Fruit fly (Drosophila melanogaster) whole organism, embryonic: ENCODE results near the gene CG15890.

Source experiments
- Ada2b ChIP-seq: fragments of 200-800 bp; sonication (Bioruptor generic); IDR thresholded peaks from 2 replicates; pipeline ENCODE4 v1.3.6; 2022; ENCODE audit warnings: missing biosample characterization, missing genetic modification characterization
- CG10147 ChIP-seq: fragments of 200-800 bp; sonication (Bioruptor generic); optimal IDR thresholded peaks from 2 replicates; lab custom pipeline; 2019; ENCODE audit warnings: missing biosample characterization, mild to moderate bottlenecking, missing genetic modification characterization, moderate library complexity
- CG10543 ChIP-seq: fragments of 200-800 bp; sonication (Bioruptor generic); optimal IDR thresholded peaks from 3 replicates; lab custom pipeline; 2017; ENCODE audit warnings: missing biosample characterization, mild to moderate bottlenecking, missing genetic modification characterization, moderate library complexity
- CG11398 ChIP-seq: fragments of 200-800 bp; sonication (Bioruptor generic); optimal IDR thresholded peaks from 2 replicates; lab custom pipeline; 2016; ENCODE audit warnings: missing biosample characterization, missing genetic modification characterization
- CG12071 ChIP-seq: fragments of 200-800 bp; sonication (Bioruptor generic); optimal IDR thresholded peaks from 3 replicates; lab custom pipeline; 2018; ENCODE audit warnings: missing biosample characterization, mild to moderate bottlenecking, missing genetic modification characterization
- CG12391 ChIP-seq: fragments of 200-800 bp; sonication (Bioruptor generic); optimal IDR thresholded peaks from 3 replicates; lab custom pipeline; 2018; ENCODE audit warnings: missing biosample characterization, mild to moderate bottlenecking, missing genetic modification characterization, moderate library complexity
- CG12659 ChIP-seq: fragments of 200-800 bp; sonication (Bioruptor generic); optimal IDR thresholded peaks from 3 replicates; lab custom pipeline; 2017; ENCODE audit warnings: mild to moderate bottlenecking, missing biosample characterization, missing genetic modification reagents, missing genetic modification characterization
- CG12942 ChIP-seq: fragments of 200-800 bp; sonication (Bioruptor generic); optimal IDR thresholded peaks from 3 replicates; lab custom pipeline; 2016; ENCODE audit warnings: missing biosample characterization, missing genetic modification characterization
- CG13123 ChIP-seq: fragments of 200-800 bp; sonication (Bioruptor generic); optimal IDR thresholded peaks from 2 replicates; lab custom pipeline; 2016; ENCODE audit warnings: missing biosample characterization, missing genetic modification characterization
- CG15011 ChIP-seq: fragments of 200-800 bp; sonication (Bioruptor generic); optimal IDR thresholded peaks from 3 replicates; lab custom pipeline; 2018; ENCODE audit warnings: missing biosample characterization, mild to moderate bottlenecking, missing genetic modification characterization
- CG17361 ChIP-seq: fragments of 200-800 bp; sonication (Bioruptor generic); IDR thresholded peaks from 3 replicates; pipeline ENCODE4 v1.3.6; 2022; ENCODE audit warnings: missing biosample characterization, missing genetic modification characterization
- CG17568 ChIP-seq: fragments of 200-800 bp; sonication (Bioruptor generic); optimal IDR thresholded peaks from 2 replicates; lab custom pipeline; 2018; ENCODE audit warnings: missing biosample characterization, mild to moderate bottlenecking, missing genetic modification characterization, moderate library complexity
- CG17612 ChIP-seq: fragments of 200-800 bp; sonication (Bioruptor generic); IDR thresholded peaks from 2 replicates; pipeline ENCODE4 v1.3.6; 2022; ENCODE audit warnings: missing biosample characterization, missing genetic modification characterization
- CG2875 ChIP-seq: fragments of 200-800 bp; sonication (Bioruptor generic); optimal IDR thresholded peaks from 2 replicates; lab custom pipeline; 2017; ENCODE audit warnings: missing biosample characterization, mild to moderate bottlenecking, missing genetic modification characterization, missing genetic modification reagents
- CG34224 ChIP-seq: fragments of 200-800 bp; sonication (Bioruptor generic); IDR thresholded peaks from 3 replicates; pipeline ENCODE4 v1.3.6; 2022; ENCODE audit warnings: missing biosample characterization, missing genetic modification characterization; ENCODE audit not compliant: partially characterized antibody
- CG43689 ChIP-seq: fragments of 200-800 bp; sonication (Bioruptor generic); IDR thresholded peaks from 2 replicates; pipeline ENCODE4 v1.3.6; 2022; ENCODE audit warnings: missing biosample characterization, missing genetic modification characterization
- CG5953 ChIP-seq: fragments of 200-800 bp; sonication (Bioruptor generic); IDR thresholded peaks from 2 replicates; pipeline ENCODE4 v1.3.6; 2022; ENCODE audit warnings: missing biosample characterization, missing genetic modification characterization
- CG6175 ChIP-seq: fragments of 200-800 bp; sonication (Bioruptor generic); IDR thresholded peaks from 3 replicates; pipeline ENCODE4 v1.3.6; 2022; ENCODE audit warnings: missing biosample characterization, missing genetic modification characterization
- CG7357 ChIP-seq: fragments of 200-800 bp; sonication (Bioruptor generic); IDR thresholded peaks from 3 replicates; pipeline ENCODE4 v1.3.6; 2022; ENCODE audit warnings: missing biosample characterization, missing genetic modification characterization
- CG7839 ChIP-seq: fragments of 200-800 bp; sonication (Bioruptor generic); optimal IDR thresholded peaks from 3 replicates; lab custom pipeline; 2018; ENCODE audit warnings: missing biosample characterization, mild to moderate bottlenecking, missing genetic modification characterization, moderate library complexity
- CG8765 ChIP-seq: fragments of 200-800 bp; sonication (Bioruptor generic); IDR thresholded peaks from 2 replicates; pipeline ENCODE4 v1.3.6; 2022; ENCODE audit warnings: missing biosample characterization, missing genetic modification characterization
- CG9215 ChIP-seq: fragments of 200-800 bp; sonication (Bioruptor generic); IDR thresholded peaks from 2 replicates; pipeline ENCODE4 v1.3.6; 2022; ENCODE audit warnings: missing biosample characterization, missing genetic modification characterization
- CG9609 ChIP-seq: fragments of 200-800 bp; sonication (Bioruptor generic); optimal IDR thresholded peaks from 3 replicates; lab custom pipeline; 2016; ENCODE audit warnings: missing biosample characterization, missing genetic modification characterization
- CHES-1-like ChIP-seq: fragments of 200-800 bp; sonication (Bioruptor generic); optimal IDR thresholded peaks from 2 replicates; lab custom pipeline; 2016; ENCODE audit warnings: missing biosample characterization, missing genetic modification characterization
- CTCF ChIP-seq: fragments of 200-800 bp; sonication (Bioruptor generic); optimal IDR thresholded peaks from 2 replicates; lab custom pipeline; 2017; ENCODE audit warnings: missing biosample characterization, mild to moderate bottlenecking, missing genetic modification characterization, moderate library complexity
- Camta ChIP-seq: fragments of 200-800 bp; sonication (Bioruptor generic); optimal IDR thresholded peaks from 2 replicates; lab custom pipeline; 2016; ENCODE audit warnings: missing biosample characterization, missing genetic modification characterization
- Chrac-16 ChIP-seq: fragments of 200-800 bp; sonication (Bioruptor generic); optimal IDR thresholded peaks from 3 replicates; lab custom pipeline; 2016; ENCODE audit warnings: missing biosample characterization, missing genetic modification characterization
- Doc3 ChIP-seq: fragments of 200-800 bp; sonication (Bioruptor generic); IDR thresholded peaks from 3 replicates; pipeline ENCODE4 v1.3.6; 2022; ENCODE audit warnings: missing biosample characterization, missing genetic modification characterization; ENCODE audit not compliant: partially characterized antibody
- Ets97D ChIP-seq: fragments of 200-800 bp; sonication (Bioruptor generic); optimal IDR thresholded peaks from 3 replicates; lab custom pipeline; 2016; ENCODE audit warnings: missing biosample characterization, missing genetic modification characterization
- Lhr ChIP-seq: fragments of 200-800 bp; sonication (Bioruptor generic); optimal IDR thresholded peaks from 3 replicates; lab custom pipeline; 2017; ENCODE audit warnings: mild to moderate bottlenecking, missing biosample characterization, missing genetic modification reagents, missing genetic modification characterization
- Meics ChIP-seq: fragments of 200-800 bp; sonication (Bioruptor generic); optimal IDR thresholded peaks from 2 replicates; lab custom pipeline; 2017; ENCODE audit warnings: missing biosample characterization, mild to moderate bottlenecking, missing genetic modification characterization
- Sox100B ChIP-seq: fragments of 200-800 bp; sonication (Bioruptor generic); optimal IDR thresholded peaks from 3 replicates; lab custom pipeline; 2018; ENCODE audit warnings: missing biosample characterization, mild to moderate bottlenecking, missing genetic modification characterization
- Vsx1 ChIP-seq: fragments of 200-800 bp; sonication (Bioruptor generic); optimal IDR thresholded peaks from 2 replicates; lab custom pipeline; 2017; ENCODE audit warnings: missing biosample characterization, mild to moderate bottlenecking, missing genetic modification characterization, missing genetic modification reagents
- amos ChIP-seq: fragments of 200-800 bp; sonication (Bioruptor generic); IDR thresholded peaks from 2 replicates; pipeline ENCODE4 v1.3.6; 2022; ENCODE audit warnings: missing biosample characterization, missing genetic modification characterization; ENCODE audit not compliant: partially characterized antibody
- ara ChIP-seq: fragments of 200-800 bp; sonication (Bioruptor generic); IDR thresholded peaks from 2 replicates; pipeline ENCODE4 v1.3.6; 2022; ENCODE audit warnings: missing biosample characterization, missing genetic modification characterization
- ase ChIP-seq: fragments of 200-800 bp; sonication (Bioruptor generic); IDR thresholded peaks from 3 replicates; pipeline ENCODE4 v1.3.6; 2022; ENCODE audit warnings: missing biosample characterization, missing genetic modification characterization
- corto ChIP-seq: fragments of 200-800 bp; sonication (Bioruptor generic); optimal IDR thresholded peaks from 2 replicates; lab custom pipeline; 2016; ENCODE audit warnings: missing biosample characterization, mild to moderate bottlenecking, missing genetic modification characterization, moderate library complexity
- croc ChIP-seq: fragments of 200-800 bp; sonication (Bioruptor generic); conservative IDR thresholded peaks from 3 replicates; pipeline ENCODE4 v1.3.6; 2022; ENCODE audit warnings: missing biosample characterization, missing genetic modification characterization
- crp ChIP-seq, 2 experiments: fragments of 200-800 bp; sonication (Bioruptor generic); optimal IDR thresholded peaks; 2 replicates in 1 of 2; 3 replicates in 1 of 2; lab custom pipeline; 2017; ENCODE audit warnings: missing biosample characterization in 2 of 2, missing genetic modification characterization in 2 of 2, mild to moderate bottlenecking in 1 of 2, moderate library complexity in 1 of 2
- kni ChIP-seq: fragments of 200-800 bp; sonication (Bioruptor generic); optimal IDR thresholded peaks from 3 replicates; lab custom pipeline; 2017; ENCODE audit warnings: mild to moderate bottlenecking, missing biosample characterization, missing genetic modification reagents, missing genetic modification characterization
- lbe ChIP-seq: fragments of 200-800 bp; sonication (Bioruptor generic); optimal IDR thresholded peaks from 2 replicates; lab custom pipeline; 2016; ENCODE audit warnings: missing biosample characterization, mild to moderate bottlenecking, missing genetic modification characterization
- lilli ChIP-seq: fragments of 200-800 bp; sonication (Bioruptor generic); optimal IDR thresholded peaks from 3 replicates; lab custom pipeline; 2016; ENCODE audit warnings: missing biosample characterization, missing genetic modification characterization
- odd ChIP-seq: fragments of 200-800 bp; sonication (Bioruptor generic); optimal IDR thresholded peaks from 2 replicates; lab custom pipeline; 2017; ENCODE audit warnings: missing biosample characterization, mild to moderate bottlenecking, missing genetic modification characterization
- pan ChIP-seq, 4 experiments: fragments of >200 bp in 3 of 4; fragments of 200-800 bp in 1 of 4; sonication (Bioruptor generic) in 1 of 4; optimal IDR thresholded peaks in 3 of 4; IDR thresholded peaks in 1 of 4; 2 replicates each; pipeline versions ENCODE4 v1.3.6 to Lab custom; 2017 to 2022; ENCODE audit warnings: missing biosample characterization in 2 of 4, missing genetic modification characterization in 2 of 4, mixed read lengths in 1 of 4
- pho ChIP-seq: fragments of 200-800 bp; sonication (Bioruptor generic); optimal IDR thresholded peaks from 2 replicates; lab custom pipeline; 2016; ENCODE audit warnings: missing biosample characterization, missing genetic modification characterization
- phol ChIP-seq: fragments of 200-800 bp; sonication (Bioruptor generic); optimal IDR thresholded peaks from 3 replicates; lab custom pipeline; 2018; ENCODE audit warnings: missing biosample characterization, mild to moderate bottlenecking, missing genetic modification characterization, moderate library complexity
- ro ChIP-seq: fragments of 200-800 bp; sonication (Bioruptor generic); IDR thresholded peaks from 2 replicates; pipeline ENCODE4 v1.3.6; 2022; ENCODE audit warnings: missing biosample characterization, missing genetic modification characterization
- so ChIP-seq: fragments of 200-800 bp; sonication (Bioruptor generic); IDR thresholded peaks from 3 replicates; pipeline ENCODE4 v1.3.6; 2022; ENCODE audit warnings: missing biosample characterization, missing genetic modification characterization
- sob ChIP-seq: fragments of 200-800 bp; sonication (Bioruptor generic); IDR thresholded peaks from 2 replicates; pipeline ENCODE4 v1.3.6; 2022; ENCODE audit warnings: missing biosample characterization, missing genetic modification characterization
- zfh2 ChIP-seq: fragments of 200-800 bp; sonication (Bioruptor generic); optimal IDR thresholded peaks from 2 replicates; lab custom pipeline; 2016; ENCODE audit warnings: missing biosample characterization, missing genetic modification characterization

The CG15890 gene

DNA sequence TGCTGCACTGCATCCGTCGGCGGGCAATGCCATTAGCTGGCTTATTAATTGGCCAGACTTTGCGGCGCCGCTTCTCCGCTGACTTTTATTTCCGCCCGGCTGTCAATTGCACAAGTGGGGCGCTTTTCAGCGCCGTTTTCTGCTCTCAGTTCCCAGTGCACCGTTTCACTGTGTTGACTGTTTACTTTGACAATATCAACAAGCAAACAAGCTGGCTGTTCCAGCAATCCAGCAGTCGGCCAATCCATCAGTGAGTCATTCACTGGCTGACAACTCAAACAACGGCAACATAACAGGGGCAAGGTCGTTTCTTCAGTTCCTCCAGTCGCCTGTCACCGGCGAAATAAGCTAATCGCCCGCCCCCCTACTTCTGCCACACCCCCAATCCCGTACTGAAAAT lies 48.3 kb downstream of the CG15890 start:
- 0 out of 2 replicates have a peak, but pooled peaks have one; percentile 47 for TF ChIP-seq CG17612 (GFP tag; lab: Robert Waterston, UW)
- peak; percentile 79 for TF ChIP-seq CG13123
- no peak for TF ChIP-seq CG7357 (GFP tag; lab: Robert Waterston, UW)
- TF ChIP-seq corto (GFP tag; lab: Kevin White, UChicago): no peak
- TF ChIP-seq CG12659: peak; percentile 81
- no peak for TF ChIP-seq Doc3
- peak; percentile 90 for TF ChIP-seq Vsx1 (GFP tag; lab: Kevin White, UChicago)
- TF ChIP-seq phol (tag; lab: Kevin White, UChicago): peak; percentile 8
- TF ChIP-seq kni: peak; percentile 76
- TF ChIP-seq sob (GFP tag; lab: Robert Waterston, UW): peak; percentile 72
- no peak for TF ChIP-seq pan (optimal IDR thresholded peaks at IDR 0.05; lab: Kevin White, UChicago)
- peak in 1 of 2 experiments; percentile 81 for TF ChIP-seq pan (GFP tag; optimal IDR thresholded peaks at IDR 0.05 in 1 of 2, IDR thresholded peaks at IDR 0.05 in 1 of 2)
- no peak for TF ChIP-seq lilli (GFP tag; lab: Kevin White, UChicago)
- TF ChIP-seq CG8765 (GFP tag; lab: Robert Waterston, UW): no peak
- TF ChIP-seq CG12391 (tag; lab: Kevin White, UChicago): peak; percentile 47
- peak; percentile 68 for TF ChIP-seq CG5953 (GFP tag; lab: Robert Waterston, UW)
- TF ChIP-seq CG9609 (GFP tag; lab: Kevin White, UChicago): peak; percentile 35
- peak; percentile 76 for TF ChIP-seq Meics (GFP tag; lab: Kevin White, UChicago)
- TF ChIP-seq croc: peak; percentile 47
- no peak for TF ChIP-seq zfh2 (GFP tag; lab: Kevin White, UChicago)
- TF ChIP-seq CG11398 (GFP tag; lab: Kevin White, UChicago): peak; percentile 82
- no peak for TF ChIP-seq CG9215 (GFP tag; lab: Robert Waterston, UW)
- peak; percentile 63 for TF ChIP-seq CG7839 (tag; lab: Kevin White, UChicago)
- peak; percentile 69 for TF ChIP-seq CHES-1-like (GFP tag; lab: Kevin White, UChicago)
- peak; percentile 86 for TF ChIP-seq odd
- peak; percentile 75 for TF ChIP-seq Lhr (GFP tag; lab: Kevin White, UChicago)
- peak; percentile 33 for TF ChIP-seq Ets97D (GFP tag; lab: Kevin White, UChicago)
- TF ChIP-seq crp (GFP tag; optimal IDR thresholded peaks at IDR 0.05; lab: Kevin White, UChicago): peak in 1 of 2 experiments; percentile 43
- peak; percentile 79 for TF ChIP-seq CG12942
- TF ChIP-seq ro (GFP tag; lab: Robert Waterston, UW): no peak
- peak; percentile 69; the same call in 1 of the 2 replicates for TF ChIP-seq Ada2b (GFP tag; lab: Robert Waterston, UW)
- peak; percentile 70; the same call in 2 of the 3 replicates for TF ChIP-seq CG17361 (GFP tag; lab: Robert Waterston, UW)
- peak; percentile 63 for TF ChIP-seq CTCF (GFP tag; lab: Kevin White, UChicago)
- TF ChIP-seq CG6175 (GFP tag; lab: Robert Waterston, UW): no peak
- TF ChIP-seq Camta (GFP tag; lab: Kevin White, UChicago): peak; percentile 85
- peak; percentile 81 for TF ChIP-seq CG15011
- peak; percentile 93 for TF ChIP-seq CG12071 (GFP tag; lab: Kevin White, UChicago)
- TF ChIP-seq CG10147 (GFP tag; lab: Kevin White, UChicago): peak; percentile 57
- peak; percentile 78; the same call in 2 of the 3 replicates for TF ChIP-seq ase (GFP tag; lab: Robert Waterston, UW)
- peak; percentile 88 for TF ChIP-seq Sox100B
- no peak for TF ChIP-seq CG34224 (GFP tag; lab: Robert Waterston, UW)
- TF ChIP-seq CG43689: peak; percentile 61
- peak; percentile 87 for TF ChIP-seq CG17568 (GFP tag; lab: Kevin White, UChicago)
- peak; percentile 81 for TF ChIP-seq ara (GFP tag; lab: Robert Waterston, UW)
- peak; percentile 84 for TF ChIP-seq so (GFP tag; lab: Robert Waterston, UW)
- peak; percentile 24 for TF ChIP-seq lbe (GFP tag; lab: Kevin White, UChicago)
- TF ChIP-seq Chrac-16 (GFP tag; lab: Kevin White, UChicago): peak; percentile 0
- peak; percentile 93 for TF ChIP-seq CG2875 (GFP tag; lab: Kevin White, UChicago)
- TF ChIP-seq amos (GFP tag; lab: Robert Waterston, UW): no peak
- TF ChIP-seq pho (GFP tag; lab: Kevin White, UChicago): peak; percentile 34
- peak; percentile 78 for TF ChIP-seq CG10543 (GFP tag; lab: Kevin White, UChicago)
